Worm (Caenorhabditis elegans) whole organism, mixed stage, embryonic: ENCODE results near the gene M01B2.8.
"Not testable (repeated sequence)": the region's sequence is repeated elsewhere in the genome, so short reads cannot be mapped to it uniquely, and the experiment has no call there.

Source experiments
- M03D4.4 ChIP-seq: sonication (generic microtip); optimal IDR thresholded peaks from 2 replicates; lab custom pipeline; 2017; ENCODE audit warnings: mild to moderate bottlenecking, missing genetic modification characterization, missing compliant biosample characterization
- bed-3 ChIP-seq: fragments of 200-800 bp; sonication (Bioruptor generic); optimal IDR thresholded peaks from 3 replicates; lab custom pipeline; 2018; ENCODE audit warnings: mild to moderate bottlenecking, missing genetic modification characterization, moderate library complexity, missing compliant biosample characterization
- blmp-1 ChIP-seq: fragments of 150-350 bp; optimal IDR thresholded peaks from 2 replicates; lab custom pipeline; 2014; ENCODE audit warnings: missing biosample characterization, missing genetic modification characterization
- ceh-39 ChIP-seq: fragments of 150-350 bp; optimal IDR thresholded peaks from 2 replicates; lab custom pipeline; 2014; ENCODE audit warnings: missing biosample characterization, missing genetic modification characterization
- ceh-43 ChIP-seq: fragments of 200-800 bp; sonication (Bioruptor generic); optimal IDR thresholded peaks from 2 replicates; lab custom pipeline; 2018; ENCODE audit warnings: mild to moderate bottlenecking, missing genetic modification characterization, moderate library complexity, missing compliant biosample characterization
- ceh-83 ChIP-seq: fragments of 200-800 bp; sonication (Bioruptor generic); optimal IDR thresholded peaks from 2 replicates; lab custom pipeline; 2018; ENCODE audit warnings: mild to moderate bottlenecking, missing genetic modification characterization, missing compliant biosample characterization
- ces-1 ChIP-seq: fragments of 150-350 bp; optimal IDR thresholded peaks from 2 replicates; lab custom pipeline; 2014; ENCODE audit warnings: missing biosample characterization, missing genetic modification reagents, missing genetic modification characterization
- cnd-1 ChIP-seq: fragments of 200-800 bp; sonication (Bioruptor generic); optimal IDR thresholded peaks from 2 replicates; lab custom pipeline; 2018; ENCODE audit warnings: mild to moderate bottlenecking, missing genetic modification characterization, missing compliant biosample characterization
- drap-1 ChIP-seq: fragments of 200-800 bp; sonication (Bioruptor generic); optimal IDR thresholded peaks from 3 replicates; lab custom pipeline; 2018; ENCODE audit warnings: mild to moderate bottlenecking, missing genetic modification characterization, missing compliant biosample characterization
- elt-1 ChIP-seq: sonication (generic microtip); optimal IDR thresholded peaks from 2 replicates; lab custom pipeline; 2017; ENCODE audit warnings: missing genetic modification characterization, mild to moderate bottlenecking, missing compliant biosample characterization, antibody characterized with exemption, moderate library complexity, borderline replicate concordance; ENCODE audit not compliant: insufficient read depth
- elt-3 ChIP-seq: fragments of 150-350 bp; optimal IDR thresholded peaks from 2 replicates; lab custom pipeline; 2014; ENCODE audit warnings: missing biosample characterization, missing genetic modification characterization
- flh-1 ChIP-seq: fragments of 200-800 bp; sonication (Bioruptor generic); optimal IDR thresholded peaks from 2 replicates; lab custom pipeline; 2018; ENCODE audit warnings: mild to moderate bottlenecking, missing genetic modification characterization, moderate library complexity, missing compliant biosample characterization
- mab-5 ChIP-seq: fragments of 150-350 bp; optimal IDR thresholded peaks from 2 replicates; lab custom pipeline; 2014; ENCODE audit warnings: missing biosample characterization, missing genetic modification characterization
- mep-1 ChIP-seq: fragments of 150-350 bp; optimal IDR thresholded peaks from 2 replicates; lab custom pipeline; 2017; ENCODE audit warnings: missing biosample characterization, missing genetic modification reagents, missing genetic modification characterization, inconsistent platforms
- mls-2 ChIP-seq: sonication (generic microtip); optimal IDR thresholded peaks from 2 replicates; lab custom pipeline; 2016; ENCODE audit warnings: mild to moderate bottlenecking, missing genetic modification characterization, moderate library complexity, missing compliant biosample characterization
- nhr-2 ChIP-seq: fragments of 150-350 bp; optimal IDR thresholded peaks from 2 replicates; lab custom pipeline; 2014; ENCODE audit warnings: missing biosample characterization, missing genetic modification characterization
- nhr-237 ChIP-seq: fragments of 150-350 bp; optimal IDR thresholded peaks from 2 replicates; lab custom pipeline; 2014; ENCODE audit warnings: missing biosample characterization, missing genetic modification characterization
- nhr-28 ChIP-seq: fragments of 150-350 bp; optimal IDR thresholded peaks from 2 replicates; lab custom pipeline; 2014; ENCODE audit warnings: missing biosample characterization, missing genetic modification characterization
- nhr-76 ChIP-seq: sonication (generic microtip); optimal IDR thresholded peaks from 2 replicates; lab custom pipeline; 2017; ENCODE audit warnings: missing biosample characterization, missing genetic modification characterization
- pha-4 ChIP-seq: fragments of 150-350 bp; optimal IDR thresholded peaks from 2 replicates; lab custom pipeline; 2018; ENCODE audit warnings: missing biosample characterization, missing genetic modification reagents, missing genetic modification characterization
- sem-2 ChIP-seq: fragments of 200-800 bp; sonication (Bioruptor generic); optimal IDR thresholded peaks from 2 replicates; lab custom pipeline; 2018; ENCODE audit warnings: mild to moderate bottlenecking, missing genetic modification characterization, missing compliant biosample characterization
- snpc-4 ChIP-seq: fragments of 150-350 bp; optimal IDR thresholded peaks from 2 replicates; lab custom pipeline; 2014; ENCODE audit warnings: missing biosample characterization, missing genetic modification characterization
- sptf-1 ChIP-seq: sonication (generic microtip); optimal IDR thresholded peaks from 2 replicates; lab custom pipeline; 2017; ENCODE audit warnings: mild to moderate bottlenecking, missing genetic modification characterization, moderate library complexity, missing compliant biosample characterization
- tbx-8 ChIP-seq: fragments of 200-800 bp; sonication (Bioruptor generic); optimal IDR thresholded peaks from 2 replicates; lab custom pipeline; 2018; ENCODE audit warnings: mild to moderate bottlenecking, missing genetic modification characterization, moderate library complexity, missing compliant biosample characterization
- unc-120 ChIP-seq: sonication (generic microtip); optimal IDR thresholded peaks from 2 replicates; lab custom pipeline; 2017; ENCODE audit warnings: missing genetic modification characterization, missing compliant biosample characterization; ENCODE audit not compliant: poor library complexity, severe bottlenecking
- zip-8 ChIP-seq: fragments of 150-350 bp; optimal IDR thresholded peaks from 2 replicates; lab custom pipeline; 2014; ENCODE audit warnings: missing biosample characterization, missing genetic modification characterization
- ztf-11 ChIP-seq: fragments of 150-350 bp; optimal IDR thresholded peaks from 2 replicates; lab custom pipeline; 2014; ENCODE audit warnings: missing biosample characterization, missing genetic modification characterization

The M01B2.8 gene

ce11 chrV:15259904-15260303 lies at the start of gene M01B2.8:
M01B2.8 (plus strand) TSS chrV:15260204.
- no peak for TF ChIP-seq ceh-43 (GFP tag; lab: Kevin White, UChicago)
- TF ChIP-seq drap-1 (GFP tag; lab: Kevin White, UChicago), result no peak
- no peak for TF ChIP-seq cnd-1
- TF ChIP-seq elt-1 (tag; lab: Kevin White, UChicago), result no peak
- TF ChIP-seq zip-8 (tag; lab: Kevin White, UChicago), result no peak
- no peak for TF ChIP-seq nhr-76 (tag; lab: Kevin White, UChicago)
- no peak for TF ChIP-seq sem-2
- no peak for TF ChIP-seq elt-3
- TF ChIP-seq unc-120 (tag; lab: Kevin White, UChicago), result no peak
- no peak for TF ChIP-seq snpc-4
- no peak for TF ChIP-seq ces-1
- TF ChIP-seq M03D4.4 (tag; lab: Kevin White, UChicago), result no peak
- no peak for TF ChIP-seq ceh-39
- TF ChIP-seq mls-2, result no peak

- TF ChIP-seq mep-1 (tag; lab: Kevin White, UChicago); nhr-237; elt-1 (tag; lab: Kevin White, UChicago): not testable (repeated sequence)
Measured at ce11 chrV:15211869-15212268, 48.1 kb upstream of the M01B2.8 start, which contains the start of gene sri-24. sri-24 (plus strand) TSS chrV:15212169.

DNA sequence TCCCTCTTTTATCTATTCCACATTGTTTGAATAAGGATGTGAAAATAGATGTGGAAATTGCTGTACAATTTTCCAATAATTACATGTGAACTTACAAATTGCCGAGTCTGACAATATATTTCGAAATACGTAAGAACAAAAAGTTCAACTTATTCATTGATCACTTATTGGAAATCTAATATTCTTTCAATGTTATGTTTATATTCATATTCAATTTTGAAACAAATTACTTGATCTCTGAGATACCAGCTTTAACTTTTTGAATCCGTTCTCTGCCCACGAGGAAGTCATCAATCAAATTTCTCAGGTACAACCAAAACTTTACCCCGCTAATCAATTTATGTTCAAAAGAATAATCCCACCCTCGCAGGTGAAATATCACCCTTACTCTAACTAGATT lies 44.8 kb upstream of the M01B2.8 start, which contains the start of gene sri-26:
Gene sri-26, plus strand, starts transcription at position 301 of the 400 bp plus-strand sequence.
- not testable (repeated sequence) for TF ChIP-seq ceh-39; sem-2; pha-4 (tag; lab: Kevin White, UChicago)

DNA sequence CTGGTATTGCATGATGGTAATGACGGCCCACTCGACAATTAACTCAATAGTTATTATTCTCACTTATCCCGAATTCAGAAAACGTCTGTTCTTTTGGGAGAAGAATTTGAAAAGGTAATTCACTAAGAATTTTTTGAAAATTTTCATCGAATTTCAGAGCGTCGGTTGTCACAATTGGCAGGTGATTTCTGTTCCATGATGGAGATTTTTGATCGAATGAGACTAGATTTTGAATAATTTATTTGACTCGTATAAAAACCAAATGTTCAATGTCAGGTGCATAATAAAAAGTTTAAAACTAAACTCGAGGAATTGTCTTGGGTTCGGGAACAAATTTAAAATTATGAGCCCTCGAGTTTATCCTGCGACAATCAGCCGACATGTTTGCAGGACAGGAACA lies 43.3 kb upstream of the M01B2.8 start, which contains the start of gene sri-25:
Gene sri-25, plus strand, starts transcription at position 301 of the 400 bp plus-strand sequence.
- no peak for TF ChIP-seq mls-2
- TF ChIP-seq zip-8 (tag; lab: Kevin White, UChicago), result no peak
- TF ChIP-seq mab-5 (tag; lab: Kevin White, UChicago), result no peak
- no peak for TF ChIP-seq ztf-11 (tag; lab: Kevin White, UChicago)

- no peak for TF ChIP-seq ztf-11 (tag; lab: Kevin White, UChicago)
- no peak for TF ChIP-seq pha-4 (tag; lab: Kevin White, UChicago)
- TF ChIP-seq nhr-76 (tag; lab: Kevin White, UChicago), result no peak
Measured at ce11 chrV:15221330-15221729, 38.7 kb upstream of the M01B2.8 start, which contains the start of gene irld-25. irld-25 (plus strand) TSS chrV:15221630.

- TF ChIP-seq unc-120 (tag; lab: Kevin White, UChicago) (no peak), elt-1 (tag; lab: Kevin White, UChicago) (no peak), elt-3 (no peak), bed-3 (GFP tag; lab: Kevin White, UChicago) (no peak), ces-1 (no peak), flh-1 (no peak), tbx-8 (GFP tag; lab: Kevin White, UChicago) (no peak), sem-2 (no peak), sptf-1 (no peak), blmp-1 (tag; lab: Kevin White, UChicago) (no peak), cnd-1 (no peak), M03D4.4 (tag; lab: Kevin White, UChicago) (no peak), nhr-28 (no peak), ceh-43 (GFP tag; lab: Kevin White, UChicago) (no peak)
- TF ChIP-seq, all 35 proteins: peak for 0
Measured at ce11 chrV:15223668-15224067, 36.3 kb upstream of the M01B2.8 start, which contains the start of gene srw-24. srw-24 (plus strand) TSS chrV:15223968.

DNA sequence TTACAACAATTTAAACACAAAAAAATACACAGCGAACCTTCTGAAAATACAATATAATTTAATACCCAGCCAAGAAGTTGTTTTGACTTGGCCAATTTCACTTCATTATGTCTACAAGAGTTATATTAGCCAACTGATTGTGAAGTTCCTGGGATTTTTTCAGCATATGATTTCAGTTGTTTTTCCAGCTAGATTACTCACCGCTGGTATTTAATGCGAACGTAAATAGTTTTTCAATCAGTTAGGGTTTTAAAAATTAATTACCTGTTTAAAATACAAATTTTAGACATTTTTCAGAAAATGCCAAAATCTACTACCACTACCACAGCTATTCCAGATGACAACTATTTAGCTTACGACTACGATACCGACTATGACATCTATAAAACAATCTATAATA lies 34.4 kb upstream of the M01B2.8 start, which contains the start of gene srw-14:
Gene srw-14, plus strand, starts transcription at position 301 of the 400 bp plus-strand sequence.
- no peak for TF ChIP-seq sem-2
- no peak for TF ChIP-seq zip-8 (tag; lab: Kevin White, UChicago)
- no peak for TF ChIP-seq nhr-76 (tag; lab: Kevin White, UChicago)
- no peak for TF ChIP-seq blmp-1 (tag; lab: Kevin White, UChicago)
- no peak for TF ChIP-seq ztf-11 (tag; lab: Kevin White, UChicago)
- TF ChIP-seq snpc-4, result no peak
- TF ChIP-seq nhr-2 (tag; lab: Kevin White, UChicago), result no peak
- TF ChIP-seq mab-5 (tag; lab: Kevin White, UChicago), result no peak
- no peak for TF ChIP-seq ceh-83 (GFP tag; lab: Kevin White, UChicago)
